Worm (Caenorhabditis elegans) whole organism, young adult: Measurements from ENCODE around the gene acer-1.

Source experiments
- Y79H2A.3 ChIP-seq: fragments of 200-800 bp; sonication (Bioruptor generic); conservative IDR thresholded peaks from 2 replicates; pipeline ENCODE4 v1.3.6; 2022; ENCODE audit warnings: missing genetic modification reagents, missing genetic modification characterization, missing compliant biosample characterization
- cebp-2 ChIP-seq: fragments of 200-800 bp; sonication (Bioruptor generic); IDR thresholded peaks from 2 replicates; pipeline ENCODE4 v1.3.6; 2022; ENCODE audit warnings: missing genetic modification characterization, missing compliant biosample characterization
- ceh-91 ChIP-seq: fragments of 200-800 bp; sonication (Bioruptor generic); IDR thresholded peaks from 2 replicates; pipeline ENCODE4 v1.3.6; 2022; ENCODE audit warnings: missing genetic modification reagents, missing genetic modification characterization, missing compliant biosample characterization
- dpl-1 ChIP-seq: fragments of 150-350 bp; optimal IDR thresholded peaks from 2 replicates; lab custom pipeline; 2014; ENCODE audit warnings: missing biosample characterization, missing genetic modification reagents, missing genetic modification characterization
- lin-54 ChIP-seq: fragments of 200-800 bp; sonication (Bioruptor generic); optimal IDR thresholded peaks from 2 replicates; lab custom pipeline; 2018; ENCODE audit warnings: mild to moderate bottlenecking, missing genetic modification characterization, missing compliant biosample characterization
- madf-6 ChIP-seq: fragments of 200-800 bp; sonication (Bioruptor generic); IDR thresholded peaks from 2 replicates; pipeline ENCODE4 v1.3.6; 2022; ENCODE audit warnings: missing genetic modification reagents, missing genetic modification characterization, missing compliant biosample characterization
- zim-3 ChIP-seq: sonication (generic microtip); optimal IDR thresholded peaks from 2 replicates; lab custom pipeline; 2017; ENCODE audit warnings: mild to moderate bottlenecking, missing genetic modification characterization, moderate library complexity, missing compliant biosample characterization

- TF ChIP-seq madf-6 (0 out of 2 replicates have a peak, but pooled peaks have one; percentile 39), lin-54 (GFP tag; lab: Kevin White, UChicago) (peak; percentile 35), Y79H2A.3 (GFP tag; lab: Robert Waterston, UW) (no peak), dpl-1 (GFP tag; lab: Kevin White, UChicago) (no peak), cebp-2 (GFP tag; lab: Robert Waterston, UW) (no peak), zim-3 (tag; lab: Kevin White, UChicago) (no peak), ceh-91 (GFP tag; lab: Robert Waterston, UW) (no peak)
Measured at ce11 chrII:6891176-6891575, 976 bp upstream of the acer-1 start.
